Worm (Caenorhabditis elegans) whole organism, L4 larva: ENCODE data around the gene C50B8.6.

Experiments used
- F44E2.7 ChIP-seq: fragments of 200-800 bp; sonication (Bioruptor generic); IDR thresholded peaks from 2 replicates; pipeline ENCODE4 v2.1.2; 2022; ENCODE audit warnings: missing genetic modification characterization, missing compliant biosample characterization
- daf-19 ChIP-seq: fragments of 200-800 bp; sonication (Bioruptor generic); conservative IDR thresholded peaks from 2 replicates; pipeline ENCODE4 v1.3.6; 2022; ENCODE audit warnings: missing genetic modification characterization, missing compliant biosample characterization
- dmd-8 ChIP-seq: fragments of 200-800 bp; sonication (Bioruptor generic); IDR thresholded peaks from 2 replicates; pipeline ENCODE4 v1.3.6; 2022; ENCODE audit warnings: missing genetic modification characterization, missing compliant biosample characterization
- dpl-1 ChIP-seq: fragments of 150-350 bp; optimal IDR thresholded peaks from 2 replicates; lab custom pipeline; 2014; ENCODE audit warnings: missing biosample characterization, missing genetic modification reagents, missing genetic modification characterization
- lin-29 ChIP-seq: fragments of 200-800 bp; sonication (Bioruptor generic); IDR thresholded peaks from 2 replicates; pipeline ENCODE4 v1.3.6; 2022; ENCODE audit warnings: missing genetic modification reagents, missing genetic modification characterization, missing compliant biosample characterization
- lir-3 ChIP-seq: sonication (generic microtip); optimal IDR thresholded peaks from 2 replicates; lab custom pipeline; 2016; ENCODE audit warnings: mild to moderate bottlenecking, missing genetic modification characterization, missing compliant biosample characterization
- mdl-1 ChIP-seq, 2 experiments: fragments of 150-350 bp in 1 of 2; sonication (generic microtip) in 1 of 2; optimal IDR thresholded peaks; 2 replicates each; lab custom pipeline; 2014 to 2017; ENCODE audit warnings: missing biosample characterization in 2 of 2, missing genetic modification characterization in 2 of 2
- nhr-102 ChIP-seq: sonication (generic microtip); optimal IDR thresholded peaks from 2 replicates; lab custom pipeline; 2016; ENCODE audit warnings: mild to moderate bottlenecking, missing genetic modification characterization, moderate library complexity, missing compliant biosample characterization
- nhr-76 ChIP-seq: fragments of 150-350 bp; optimal IDR thresholded peaks from 2 replicates; lab custom pipeline; 2014; ENCODE audit warnings: missing biosample characterization, missing genetic modification characterization
- pha-4 ChIP-seq, 2 experiments: fragments of 150-350 bp in 1 of 2; fragments of 200-800 bp in 1 of 2; sonication (Bioruptor generic) in 1 of 2; IDR thresholded peaks in 1 of 2; optimal IDR thresholded peaks in 1 of 2; 2 replicates each; pipeline versions ENCODE4 v1.3.6 to Lab custom; 2014 to 2022; ENCODE audit warnings: missing genetic modification characterization in 2 of 2, missing genetic modification reagents in 2 of 2, missing biosample characterization in 1 of 2, missing compliant biosample characterization in 1 of 2
- snpc-4 ChIP-seq: fragments of 150-350 bp; optimal IDR thresholded peaks from 2 replicates; lab custom pipeline; 2014; ENCODE audit warnings: missing biosample characterization, missing genetic modification characterization
- zag-1 ChIP-seq: fragments of 150-350 bp; optimal IDR thresholded peaks from 2 replicates; lab custom pipeline; 2014; ENCODE audit warnings: missing biosample characterization, missing genetic modification characterization

DNA sequence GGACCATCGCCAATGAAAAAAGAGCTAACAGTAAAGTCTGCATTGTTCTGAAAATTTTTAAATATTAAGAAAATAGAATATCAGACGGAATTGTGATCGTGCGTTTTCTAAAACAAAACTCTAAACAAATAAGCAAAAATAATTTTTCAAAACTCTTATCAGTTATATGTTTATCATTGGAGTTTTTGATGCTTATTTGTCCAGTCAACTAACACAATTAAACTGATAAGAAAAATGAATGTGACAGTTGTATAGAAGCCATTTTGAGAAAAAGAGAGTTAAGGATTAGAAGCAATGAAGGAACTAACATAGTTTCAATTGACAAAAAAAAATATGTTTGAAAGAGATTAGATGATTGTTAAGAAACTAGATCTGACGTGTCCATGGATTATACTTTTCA, 48.1 kb upstream of the C50B8.6 start, which contains the start of gene ttr-44:
- TF ChIP-seq dmd-8 (GFP tag; lab: Robert Waterston, UW) (no peak), nhr-76 (no peak), mdl-1 (tag; optimal IDR thresholded peaks at IDR 0.05; lab: Kevin White, UChicago) (no peak), nhr-102 (no peak), dpl-1 (GFP tag; lab: Kevin White, UChicago) (no peak), pha-4 (GFP tag; IDR thresholded peaks at IDR 0.05; lab: Robert Waterston, UW) (no peak), pha-4 (tag; optimal IDR thresholded peaks at IDR 0.05; lab: Kevin White, UChicago) (no peak), F44E2.7 (GFP tag; lab: Robert Waterston, UW) (no peak), daf-19 (GFP tag; lab: Robert Waterston, UW) (no peak), zag-1 (tag; lab: Kevin White, UChicago) (no peak), lin-29 (GFP tag; lab: Robert Waterston, UW) (no peak), snpc-4 (tag; lab: Kevin White, UChicago) (no peak), lir-3 (tag; lab: Kevin White, UChicago) (no peak)
